Fruit fly (Drosophila melanogaster): Measurements from ENCODE around the gene PGRP-SA.

- TF ChIP-seq sv (GFP tag; optimal IDR thresholded peaks at IDR 0.05), result no peak
- TF ChIP-seq jim (GFP tag; optimal IDR thresholded peaks at IDR 0.05), result no peak
- TF ChIP-seq pan (optimal IDR thresholded peaks at IDR 0.05), result no peak
- TF ChIP-seq CrebA (GFP tag; optimal IDR thresholded peaks at IDR 0.05; ENCODE audit: borderline replicate concordance), result no peak
- no peak for TF ChIP-seq Hr83 (GFP tag; optimal IDR thresholded peaks at IDR 0.05; ENCODE audit: poor library complexity, severe bottlenecking)
- TF ChIP-seq psq (GFP tag; optimal IDR thresholded peaks at IDR 0.05), result no peak
- no peak for TF ChIP-seq dl (GFP tag; optimal IDR thresholded peaks at IDR 0.05; ENCODE audit: insufficient read depth in 1 of 2, partially characterized antibody in 2 of 2)
Measured at dm6 chrX:11511955-11512354, 49.5 kb upstream of the PGRP-SA start.

Measured in whole organism, wandering third instar larva.